Worm (Caenorhabditis elegans) whole organism, L4/young adult: Measurements from ENCODE around the gene F12D9.2.

ENCODE experiments used
- W03F9.2 ChIP-seq: fragments of 150-350 bp; optimal IDR thresholded peaks from 2 replicates; lab custom pipeline; 2014; ENCODE audit warnings: missing biosample characterization, missing genetic modification characterization
- dao-5 ChIP-seq: sonication (generic microtip); optimal IDR thresholded peaks from 2 replicates; lab custom pipeline; 2016; ENCODE audit warnings: missing genotype, missing genetic modification characterization, moderate library complexity, missing compliant biosample characterization
- him-1 ChIP-seq: sonication (generic microtip); optimal IDR thresholded peaks from 2 replicates; lab custom pipeline; 2016; ENCODE audit warnings: missing genotype, missing genetic modification reagents, missing genetic modification characterization, missing compliant biosample characterization

DNA sequence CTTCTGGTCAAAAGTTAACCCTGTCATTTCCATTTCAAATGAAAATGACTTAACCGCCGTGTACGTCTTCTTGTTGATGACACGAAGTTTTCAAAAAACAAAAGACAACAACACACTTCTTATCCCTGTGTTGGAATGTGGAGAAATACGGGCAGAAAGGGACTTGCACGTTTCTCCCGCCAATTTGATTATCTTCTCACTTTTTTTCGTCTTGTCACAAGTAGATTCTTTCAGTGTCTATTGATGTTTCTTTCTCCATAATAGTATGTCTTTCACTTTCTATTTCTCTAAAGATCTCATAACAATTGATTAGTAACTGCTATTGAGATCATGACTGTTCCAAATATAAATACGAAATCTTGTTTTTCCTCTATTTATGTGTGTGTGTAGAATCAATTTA is 12.6 kb upstream of the F12D9.2 start:
- TF ChIP-seq W03F9.2 (tag; lab: Kevin White, UChicago) = no peak
- no peak for TF ChIP-seq him-1 (tag; lab: Kevin White, UChicago)
- no peak for TF ChIP-seq dao-5 (tag; lab: Kevin White, UChicago)
